Fruit fly (Drosophila melanogaster) whole organism, embryonic: ENCODE data around the gene Eig71Eg.

Experiments used
- Antp ChIP-seq: fragments of 200-800 bp; sonication (Bioruptor generic); optimal IDR thresholded peaks from 3 replicates; lab custom pipeline; 2016; ENCODE audit warnings: missing biosample characterization, missing genetic modification characterization
- Atf3 ChIP-seq: fragments of 200-800 bp; sonication (Bioruptor generic); optimal IDR thresholded peaks from 3 replicates; lab custom pipeline; 2016; ENCODE audit warnings: missing biosample characterization, missing genetic modification characterization
- Bteb2 ChIP-seq: fragments of 200-800 bp; sonication (Bioruptor generic); optimal IDR thresholded peaks from 2 replicates; lab custom pipeline; 2016; ENCODE audit warnings: missing biosample characterization, missing genetic modification characterization
- CG1024 ChIP-seq: fragments of 200-800 bp; sonication (Bioruptor generic); IDR thresholded peaks from 2 replicates; pipeline ENCODE4 v1.3.6; 2022; ENCODE audit warnings: missing biosample characterization, missing genetic modification characterization
- CG11560 ChIP-seq: fragments of 200-800 bp; sonication (Bioruptor generic); IDR thresholded peaks from 3 replicates; pipeline ENCODE4 v1.3.6; 2022; ENCODE audit warnings: missing biosample characterization, missing genetic modification characterization
- CG11696 ChIP-seq: fragments of 200-800 bp; sonication (Bioruptor generic); IDR thresholded peaks from 2 replicates; pipeline ENCODE4 v1.3.6; 2022; ENCODE audit warnings: missing biosample characterization, missing genetic modification characterization
- CG12155 ChIP-seq: fragments of 200-800 bp; sonication (Bioruptor generic); optimal IDR thresholded peaks from 3 replicates; lab custom pipeline; 2016; ENCODE audit warnings: missing biosample characterization, missing genetic modification characterization
- CG12769 ChIP-seq: fragments of 200-800 bp; sonication (Bioruptor generic); optimal IDR thresholded peaks from 2 replicates; lab custom pipeline; 2019; ENCODE audit warnings: missing biosample characterization, mild to moderate bottlenecking, missing genetic modification characterization, moderate library complexity
- CG14050 ChIP-seq: fragments of 200-800 bp; sonication (Bioruptor generic); IDR thresholded peaks from 3 replicates; pipeline ENCODE4 v1.3.6; 2022; ENCODE audit warnings: missing biosample characterization, missing genetic modification characterization
- CG14710 ChIP-seq: fragments of 200-800 bp; sonication (Bioruptor generic); optimal IDR thresholded peaks from 3 replicates; lab custom pipeline; 2019; ENCODE audit warnings: missing biosample characterization, mild to moderate bottlenecking, missing genetic modification characterization, moderate library complexity
- CG15073 ChIP-seq: fragments of 200-800 bp; sonication (Bioruptor generic); optimal IDR thresholded peaks from 2 replicates; lab custom pipeline; 2016; ENCODE audit warnings: missing biosample characterization, missing genetic modification characterization
- CG15514 ChIP-seq: fragments of 200-800 bp; sonication (Bioruptor generic); optimal IDR thresholded peaks from 3 replicates; lab custom pipeline; 2017; ENCODE audit warnings: missing biosample characterization, missing genetic modification characterization, mild to moderate bottlenecking, moderate library complexity, missing genetic modification reagents
- CG1647 ChIP-seq: fragments of 200-800 bp; sonication (Bioruptor generic); optimal IDR thresholded peaks from 3 replicates; lab custom pipeline; 2016; ENCODE audit warnings: missing biosample characterization, missing genetic modification characterization
- CG17361 ChIP-seq: fragments of 200-800 bp; sonication (Bioruptor generic); IDR thresholded peaks from 3 replicates; pipeline ENCODE4 v1.3.6; 2022; ENCODE audit warnings: missing biosample characterization, missing genetic modification characterization
- CG18764 ChIP-seq: fragments of 200-800 bp; sonication (Bioruptor generic); optimal IDR thresholded peaks from 3 replicates; lab custom pipeline; 2016; ENCODE audit warnings: missing biosample characterization, missing genetic modification characterization
- CG2116 ChIP-seq: fragments of 200-800 bp; sonication (Bioruptor generic); optimal IDR thresholded peaks from 3 replicates; lab custom pipeline; 2018; ENCODE audit warnings: missing biosample characterization, mild to moderate bottlenecking, missing genetic modification characterization
- CG2129 ChIP-seq: fragments of 200-800 bp; sonication (Bioruptor generic); IDR thresholded peaks from 2 replicates; pipeline ENCODE4 v1.3.6; 2022; ENCODE audit warnings: missing biosample characterization, missing genetic modification characterization; ENCODE audit not compliant: partially characterized antibody
- CG4424 ChIP-seq: fragments of 200-800 bp; sonication (Bioruptor generic); optimal IDR thresholded peaks from 3 replicates; lab custom pipeline; 2016; ENCODE audit warnings: missing biosample characterization, missing genetic modification characterization
- CG4617 ChIP-seq: fragments of 200-800 bp; sonication (Bioruptor generic); optimal IDR thresholded peaks from 3 replicates; lab custom pipeline; 2016; ENCODE audit warnings: missing biosample characterization, missing genetic modification characterization, borderline replicate concordance
- CG4730 ChIP-seq: fragments of 200-800 bp; sonication (Bioruptor generic); IDR thresholded peaks from 2 replicates; pipeline ENCODE4 v1.3.6; 2022; ENCODE audit warnings: missing biosample characterization, missing genetic modification characterization
- CG7839 ChIP-seq: fragments of 200-800 bp; sonication (Bioruptor generic); optimal IDR thresholded peaks from 3 replicates; lab custom pipeline; 2018; ENCODE audit warnings: missing biosample characterization, mild to moderate bottlenecking, missing genetic modification characterization, moderate library complexity
- CG7963 ChIP-seq: fragments of 200-800 bp; sonication (Bioruptor generic); IDR thresholded peaks from 3 replicates; pipeline ENCODE4 v1.3.6; 2022; ENCODE audit warnings: missing biosample characterization, missing genetic modification characterization; ENCODE audit not compliant: partially characterized antibody
- CG8281 ChIP-seq: fragments of 200-800 bp; sonication (Bioruptor generic); optimal IDR thresholded peaks from 2 replicates; lab custom pipeline; 2018; ENCODE audit warnings: missing biosample characterization, mild to moderate bottlenecking, missing genetic modification characterization, moderate library complexity
- CG8359 ChIP-seq: fragments of 200-800 bp; sonication (Bioruptor generic); optimal IDR thresholded peaks from 2 replicates; lab custom pipeline; 2017; ENCODE audit warnings: missing biosample characterization, mild to moderate bottlenecking, missing genetic modification characterization, borderline replicate concordance
- CG9797 ChIP-seq: fragments of 200-800 bp; sonication (Bioruptor generic); optimal IDR thresholded peaks from 3 replicates; lab custom pipeline; 2018; ENCODE audit warnings: missing biosample characterization, mild to moderate bottlenecking, missing genetic modification characterization
- CG9876 ChIP-seq: fragments of 200-800 bp; sonication (Bioruptor generic); optimal IDR thresholded peaks from 2 replicates; lab custom pipeline; 2016; ENCODE audit warnings: missing biosample characterization, missing genetic modification characterization
- CkIIα-i1 ChIP-seq: fragments of 200-800 bp; sonication (Bioruptor generic); IDR thresholded peaks from 2 replicates; pipeline ENCODE4 v1.3.6; 2022; ENCODE audit warnings: missing biosample characterization, missing genetic modification characterization
- Dbx ChIP-seq: fragments of 200-800 bp; sonication (Bioruptor generic); IDR thresholded peaks from 3 replicates; pipeline ENCODE4 v1.3.6; 2022; ENCODE audit warnings: missing biosample characterization, missing genetic modification characterization
- Fer2 ChIP-seq: fragments of 200-800 bp; sonication (Bioruptor generic); optimal IDR thresholded peaks from 2 replicates; lab custom pipeline; 2018; ENCODE audit warnings: missing biosample characterization, mild to moderate bottlenecking, missing genetic modification characterization, moderate library complexity
- Lhr ChIP-seq: fragments of 200-800 bp; sonication (Bioruptor generic); optimal IDR thresholded peaks from 3 replicates; lab custom pipeline; 2017; ENCODE audit warnings: mild to moderate bottlenecking, missing biosample characterization, missing genetic modification reagents, missing genetic modification characterization
- MTF-1 ChIP-seq: fragments of 200-800 bp; sonication (Bioruptor generic); optimal IDR thresholded peaks from 2 replicates; lab custom pipeline; 2018; ENCODE audit warnings: missing biosample characterization, mild to moderate bottlenecking, missing genetic modification characterization, borderline replicate concordance
- NC2α ChIP-seq: fragments of 200-800 bp; sonication (Bioruptor generic); optimal IDR thresholded peaks from 2 replicates; lab custom pipeline; 2016; ENCODE audit warnings: missing biosample characterization, missing genetic modification characterization
- Nf-YC ChIP-seq: fragments of 200-800 bp; optimal IDR thresholded peaks from 3 replicates; lab custom pipeline; 2019; ENCODE audit warnings: missing biosample characterization, mild to moderate bottlenecking, missing genetic modification characterization, moderate library complexity
- Rfx ChIP-seq: fragments of 200-800 bp; sonication (Bioruptor generic); IDR thresholded peaks from 2 replicates; pipeline ENCODE4 v1.3.6; 2022; ENCODE audit warnings: missing biosample characterization, missing genetic modification characterization
- Six4 ChIP-seq: fragments of 200-800 bp; sonication (Bioruptor generic); optimal IDR thresholded peaks from 2 replicates; lab custom pipeline; 2016; ENCODE audit warnings: missing biosample characterization, missing genetic modification characterization
- amos ChIP-seq: fragments of 200-800 bp; sonication (Bioruptor generic); IDR thresholded peaks from 2 replicates; pipeline ENCODE4 v1.3.6; 2022; ENCODE audit warnings: missing biosample characterization, missing genetic modification characterization; ENCODE audit not compliant: partially characterized antibody
- dan ChIP-seq: fragments of 200-800 bp; sonication (Bioruptor generic); IDR thresholded peaks from 2 replicates; pipeline ENCODE4 v1.3.6; 2022; ENCODE audit warnings: missing biosample characterization, missing genetic modification characterization
- danr ChIP-seq: fragments of 200-800 bp; sonication (Bioruptor generic); IDR thresholded peaks from 2 replicates; pipeline ENCODE4 v1.3.6; 2022; ENCODE audit warnings: missing biosample characterization, missing genetic modification characterization
- dpn ChIP-seq, 2 experiments: fragments of 200-800 bp; sonication (Bioruptor generic); optimal IDR thresholded peaks; 3 replicates each; lab custom pipeline; 2016; ENCODE audit warnings: missing biosample characterization in 2 of 2, missing genetic modification characterization in 2 of 2
- en ChIP-seq: fragments of 200-800 bp; sonication (Bioruptor generic); optimal IDR thresholded peaks from 2 replicates; lab custom pipeline; 2016; ENCODE audit warnings: missing biosample characterization, missing genetic modification characterization
- insv ChIP-seq, 2 experiments: fragments of 200-800 bp; sonication (Bioruptor generic); optimal IDR thresholded peaks; 3 replicates each; lab custom pipeline; 2016 to 2018; ENCODE audit warnings: missing biosample characterization in 2 of 2, missing genetic modification characterization in 2 of 2
- jumu ChIP-seq: fragments of 200-800 bp; sonication (Bioruptor generic); optimal IDR thresholded peaks from 3 replicates; lab custom pipeline; 2016; ENCODE audit warnings: missing biosample characterization, missing genetic modification characterization
- lbe ChIP-seq: fragments of 200-800 bp; sonication (Bioruptor generic); optimal IDR thresholded peaks from 2 replicates; lab custom pipeline; 2016; ENCODE audit warnings: missing biosample characterization, mild to moderate bottlenecking, missing genetic modification characterization
- nom ChIP-seq: fragments of 200-800 bp; sonication (Bioruptor generic); optimal IDR thresholded peaks from 2 replicates; lab custom pipeline; 2017; ENCODE audit warnings: missing biosample characterization, missing genetic modification characterization, mild to moderate bottlenecking, moderate library complexity, missing genetic modification reagents
- pnt ChIP-seq: fragments of 200-800 bp; sonication (Bioruptor generic); optimal IDR thresholded peaks from 3 replicates; lab custom pipeline; 2016; ENCODE audit warnings: missing biosample characterization, missing genetic modification characterization
- ro ChIP-seq: fragments of 200-800 bp; sonication (Bioruptor generic); IDR thresholded peaks from 2 replicates; pipeline ENCODE4 v1.3.6; 2022; ENCODE audit warnings: missing biosample characterization, missing genetic modification characterization
- schlank ChIP-seq: fragments of 200-800 bp; sonication (Bioruptor generic); optimal IDR thresholded peaks from 2 replicates; lab custom pipeline; 2018; ENCODE audit warnings: missing biosample characterization, mild to moderate bottlenecking, missing genetic modification characterization
- scrt ChIP-seq: fragments of 200-800 bp; sonication (Bioruptor generic); optimal IDR thresholded peaks from 2 replicates; lab custom pipeline; 2018; ENCODE audit warnings: missing biosample characterization, mild to moderate bottlenecking, missing genetic modification characterization, moderate library complexity
- sima ChIP-seq: fragments of 200-800 bp; sonication (Bioruptor generic); optimal IDR thresholded peaks from 2 replicates; lab custom pipeline; 2016; ENCODE audit warnings: missing biosample characterization, missing genetic modification characterization
- tll ChIP-seq, 2 experiments: fragments of 200-800 bp in 1 of 2; fragments of >200 bp in 1 of 2; sonication (Bioruptor generic) in 1 of 2; optimal IDR thresholded peaks; 2 replicates each; lab custom pipeline; 2017 to 2019; ENCODE audit warnings: missing biosample characterization in 2 of 2, missing genetic modification characterization in 2 of 2, mild to moderate bottlenecking in 1 of 2, moderate library complexity in 1 of 2
- tx ChIP-seq: fragments of 200-800 bp; sonication (Bioruptor generic); optimal IDR thresholded peaks from 2 replicates; lab custom pipeline; 2016; ENCODE audit warnings: missing biosample characterization, missing genetic modification characterization
- z ChIP-seq: fragments of 200-800 bp; sonication (Bioruptor generic); IDR thresholded peaks from 3 replicates; pipeline ENCODE4 v1.3.6; 2022; ENCODE audit warnings: missing biosample characterization, missing genetic modification characterization

Eig71Eg gene

dm6 chr3L:15610109-15610508 lies 47.3 kb upstream of the Eig71Eg start, which contains the start of gene CG7650 (continued):
- no peak for TF ChIP-seq CG15073
- TF ChIP-seq Bteb2 (GFP tag; lab: Kevin White, UChicago) = no peak
- TF ChIP-seq Atf3 (GFP tag; lab: Kevin White, UChicago) = no peak
- TF ChIP-seq lbe = peak; percentile 6
- no peak for TF ChIP-seq tx (GFP tag; lab: Kevin White, UChicago)
- TF ChIP-seq CG14050 (GFP tag; lab: Robert Waterston, UW) = no peak
- no peak for TF ChIP-seq CG4424 (GFP tag; lab: Kevin White, UChicago)
- TF ChIP-seq schlank (tag; lab: Kevin White, UChicago) = no peak
- TF ChIP-seq CG11560 (tag; lab: Robert Waterston, UW) = no peak
- no peak for TF ChIP-seq MTF-1
- no peak for TF ChIP-seq tll (GFP tag; optimal IDR thresholded peaks at IDR 0.05; lab: Kevin White, UChicago)
- TF ChIP-seq CG18764 (GFP tag; lab: Kevin White, UChicago) = no peak
- TF ChIP-seq CG14710 = peak; percentile 64
- peak; percentile 92 for TF ChIP-seq amos (GFP tag; lab: Robert Waterston, UW)
- TF ChIP-seq Fer2 (tag; lab: Kevin White, UChicago) = no peak
- TF ChIP-seq z (GFP tag; lab: Robert Waterston, UW) = no peak
- peak; percentile 91 for TF ChIP-seq CG4617 (GFP tag; lab: Kevin White, UChicago)
- TF ChIP-seq dpn (GFP tag; optimal IDR thresholded peaks at IDR 0.05; lab: Kevin White, UChicago) = no peak
- no peak for TF ChIP-seq CG8281
- no peak for TF ChIP-seq CG11696
- TF ChIP-seq Nf-YC (tag; lab: Kevin White, UChicago) = no peak
- peak; percentile 76 for TF ChIP-seq CG2116 (GFP tag; lab: Kevin White, UChicago)
- TF ChIP-seq CkIIα-i1 (GFP tag; lab: Robert Waterston, UW) = no peak
- no peak for TF ChIP-seq CG4730
- TF ChIP-seq jumu = no peak
- no peak for TF ChIP-seq Six4 (GFP tag; lab: Kevin White, UChicago)
- TF ChIP-seq CG9876 (GFP tag; lab: Kevin White, UChicago) = no peak
- TF ChIP-seq sima (GFP tag; lab: Kevin White, UChicago) = no peak
- TF ChIP-seq danr = no peak
- TF ChIP-seq NC2α (GFP tag; lab: Kevin White, UChicago) = no peak
- no peak for TF ChIP-seq Lhr (GFP tag; lab: Kevin White, UChicago)
- peak; percentile 84 for TF ChIP-seq CG2129 (GFP tag; lab: Robert Waterston, UW)
- no peak for TF ChIP-seq CG12769
- TF ChIP-seq pnt = no peak
- no peak for TF ChIP-seq Dbx (GFP tag; lab: Robert Waterston, UW)
- no peak for TF ChIP-seq nom (GFP tag; lab: Kevin White, UChicago)
- TF ChIP-seq CG15514 (GFP tag; lab: Kevin White, UChicago) = no peak
- TF ChIP-seq CG1647 (GFP tag; lab: Kevin White, UChicago) = no peak
- TF ChIP-seq en (GFP tag; lab: Kevin White, UChicago) = no peak
- TF ChIP-seq Antp = no peak
- TF ChIP-seq CG12155 (GFP tag; lab: Kevin White, UChicago) = no peak
- TF ChIP-seq ro = no peak
- TF ChIP-seq CG8359 (GFP tag; lab: Kevin White, UChicago) = no peak
- no peak for TF ChIP-seq CG1024 (GFP tag; lab: Robert Waterston, UW)
- TF ChIP-seq CG7963 (GFP tag; lab: Robert Waterston, UW) = peak; percentile 79
- no peak for TF ChIP-seq scrt (GFP tag; lab: Kevin White, UChicago)
- no peak for TF ChIP-seq dan (GFP tag; lab: Robert Waterston, UW)
- TF ChIP-seq Rfx (GFP tag; lab: Robert Waterston, UW) = no peak
- no peak for TF ChIP-seq CG17361 (GFP tag; lab: Robert Waterston, UW)
- no peak for TF ChIP-seq insv (GFP tag; optimal IDR thresholded peaks at IDR 0.05; lab: Kevin White, UChicago)
- peak; percentile 83 for TF ChIP-seq CG9797 (GFP tag; lab: Kevin White, UChicago)
- no peak for TF ChIP-seq CG7839 (tag; lab: Kevin White, UChicago)
